Worm (Caenorhabditis elegans) whole organism, late embryonic: ENCODE results near the gene F53F1.6.

Source experiments
- C08G9.2 ChIP-seq: sonication (generic microtip); optimal IDR thresholded peaks from 2 replicates; lab custom pipeline; 2016; ENCODE audit warnings: mild to moderate bottlenecking, missing genetic modification characterization, moderate library complexity, missing compliant biosample characterization
- K02D7.2 ChIP-seq: sonication (generic microtip); optimal IDR thresholded peaks from 2 replicates; lab custom pipeline; 2017; ENCODE audit warnings: mild to moderate bottlenecking, missing genetic modification characterization, missing compliant biosample characterization
- K09A11.1 ChIP-seq: sonication (generic microtip); optimal IDR thresholded peaks from 2 replicates; lab custom pipeline; 2017; ENCODE audit warnings: antibody characterized with exemption, mild to moderate bottlenecking, missing genetic modification characterization, missing compliant biosample characterization; ENCODE audit not compliant: insufficient read depth
- T23F11.4 ChIP-seq: fragments of 200-800 bp; sonication (Bioruptor generic); optimal IDR thresholded peaks from 2 replicates; lab custom pipeline; 2018; ENCODE audit warnings: mild to moderate bottlenecking, missing genetic modification characterization, missing compliant biosample characterization
- Y22D7AL.16 ChIP-seq: sonication (generic microtip); optimal IDR thresholded peaks from 2 replicates; lab custom pipeline; 2016; ENCODE audit warnings: missing genetic modification characterization, missing compliant biosample characterization
- ama-1 ChIP-seq: fragments of 150-350 bp; optimal IDR thresholded peaks from 2 replicates; lab custom pipeline; 2014
- ceh-14 ChIP-seq: sonication (generic microtip); optimal IDR thresholded peaks from 2 replicates; lab custom pipeline; 2016; ENCODE audit warnings: missing genotype, missing genetic modification characterization, missing compliant biosample characterization
- ceh-18 ChIP-seq: sonication (generic microtip); optimal IDR thresholded peaks from 2 replicates; lab custom pipeline; 2016; ENCODE audit warnings: missing genetic modification characterization, missing compliant biosample characterization
- ceh-19 ChIP-seq: fragments of 200-800 bp; sonication (Bioruptor generic); optimal IDR thresholded peaks from 2 replicates; lab custom pipeline; 2018; ENCODE audit warnings: mild to moderate bottlenecking, missing genetic modification characterization, missing compliant biosample characterization
- ceh-2 ChIP-seq: sonication (generic microtip); optimal IDR thresholded peaks from 2 replicates; lab custom pipeline; 2016; ENCODE audit warnings: missing genotype, missing genetic modification characterization, missing compliant biosample characterization
- ceh-31 ChIP-seq: sonication (generic microtip); optimal IDR thresholded peaks from 2 replicates; lab custom pipeline; 2016; ENCODE audit warnings: missing genetic modification characterization, missing compliant biosample characterization
- ceh-34 ChIP-seq: sonication (generic microtip); optimal IDR thresholded peaks from 2 replicates; lab custom pipeline; 2016; ENCODE audit warnings: mild to moderate bottlenecking, missing genetic modification characterization, missing compliant biosample characterization
- ceh-6 ChIP-seq: fragments of 200-800 bp; sonication (Bioruptor generic); optimal IDR thresholded peaks from 2 replicates; lab custom pipeline; 2018; ENCODE audit warnings: mild to moderate bottlenecking, missing genetic modification characterization, missing compliant biosample characterization
- ceh-9 ChIP-seq: sonication (generic microtip); optimal IDR thresholded peaks from 2 replicates; lab custom pipeline; 2016; ENCODE audit warnings: mild to moderate bottlenecking, missing genetic modification characterization, inconsistent platforms, missing compliant biosample characterization
- dve-1 ChIP-seq: sonication (generic microtip); optimal IDR thresholded peaks from 2 replicates; lab custom pipeline; 2017; ENCODE audit warnings: antibody characterized with exemption, mild to moderate bottlenecking, missing genetic modification characterization, missing compliant biosample characterization
- elt-2 ChIP-seq: sonication (generic microtip); optimal IDR thresholded peaks from 2 replicates; lab custom pipeline; 2016; ENCODE audit warnings: missing genetic modification reagents, missing genetic modification characterization, missing compliant biosample characterization
- ets-4 ChIP-seq: sonication (generic microtip); optimal IDR thresholded peaks from 2 replicates; lab custom pipeline; 2016; ENCODE audit warnings: missing genetic modification characterization, missing compliant biosample characterization
- gmeb-2 ChIP-seq: sonication (generic microtip); optimal IDR thresholded peaks from 2 replicates; lab custom pipeline; 2016; ENCODE audit warnings: missing genetic modification characterization, inconsistent platforms, missing compliant biosample characterization
- hlh-15 ChIP-seq: sonication (generic microtip); optimal IDR thresholded peaks from 2 replicates; lab custom pipeline; 2016; ENCODE audit warnings: missing genetic modification characterization, missing compliant biosample characterization
- hlh-30 ChIP-seq: sonication (generic microtip); optimal IDR thresholded peaks from 2 replicates; lab custom pipeline; 2017; ENCODE audit warnings: antibody characterized with exemption, missing genetic modification characterization, missing compliant biosample characterization; ENCODE audit not compliant: insufficient read depth
- hlh-8 ChIP-seq: sonication (generic microtip); optimal IDR thresholded peaks from 2 replicates; lab custom pipeline; 2016; ENCODE audit warnings: missing genotype, missing genetic modification characterization, missing compliant biosample characterization
- lin-11 ChIP-seq: fragments of 200-800 bp; sonication (Bioruptor generic); optimal IDR thresholded peaks from 2 replicates; lab custom pipeline; 2018; ENCODE audit warnings: mild to moderate bottlenecking, missing genetic modification characterization, missing compliant biosample characterization
- nhr-11 ChIP-seq: fragments of 150-350 bp; optimal IDR thresholded peaks from 2 replicates; lab custom pipeline; 2014; ENCODE audit warnings: missing biosample characterization, missing genetic modification characterization
- nhr-232 ChIP-seq: sonication (generic microtip); optimal IDR thresholded peaks from 2 replicates; lab custom pipeline; 2016; ENCODE audit warnings: missing genetic modification characterization, missing compliant biosample characterization
- pag-3 ChIP-seq: sonication (generic microtip); optimal IDR thresholded peaks from 2 replicates; lab custom pipeline; 2016; ENCODE audit warnings: missing compliant biosample characterization, missing genetic modification characterization, borderline replicate concordance
- pat-9 ChIP-seq: fragments of 200-800 bp; sonication (Bioruptor generic); optimal IDR thresholded peaks from 2 replicates; lab custom pipeline; 2018; ENCODE audit warnings: mild to moderate bottlenecking, missing genetic modification characterization, moderate library complexity, missing compliant biosample characterization
- pax-1 ChIP-seq: fragments of 150-350 bp; optimal IDR thresholded peaks from 2 replicates; lab custom pipeline; 2014; ENCODE audit warnings: missing biosample characterization, missing genetic modification characterization
- pha-2 ChIP-seq: sonication (generic microtip); optimal IDR thresholded peaks from 2 replicates; lab custom pipeline; 2017; ENCODE audit warnings: mild to moderate bottlenecking, missing genetic modification characterization, missing compliant biosample characterization
- pqm-1 ChIP-seq: sonication (generic microtip); optimal IDR thresholded peaks from 2 replicates; lab custom pipeline; 2016; ENCODE audit warnings: missing genetic modification characterization, missing compliant biosample characterization
- pros-1 ChIP-seq: fragments of 150-350 bp; optimal IDR thresholded peaks from 2 replicates; lab custom pipeline; 2014; ENCODE audit warnings: missing biosample characterization, missing genetic modification reagents, missing genetic modification characterization
- sdc-2 ChIP-seq: sonication (generic microtip); optimal IDR thresholded peaks from 2 replicates; lab custom pipeline; 2016; ENCODE audit warnings: missing genotype, missing genetic modification characterization, missing compliant biosample characterization
- tbx-7 ChIP-seq: sonication (generic microtip); optimal IDR thresholded peaks from 2 replicates; lab custom pipeline; 2016; ENCODE audit warnings: missing genotype, missing genetic modification characterization, missing compliant biosample characterization
- unc-3 ChIP-seq, 2 experiments: fragments of 200-800 bp in 1 of 2; sonication (Bioruptor generic) in 1 of 2; sonication (generic microtip) in 1 of 2; conservative IDR thresholded peaks in 1 of 2; optimal IDR thresholded peaks in 1 of 2; 2 replicates each; pipeline versions ENCODE4 v1.3.6 to Lab custom; 2016 to 2022; ENCODE audit warnings: missing compliant biosample characterization in 2 of 2, missing genetic modification characterization in 2 of 2, missing genetic modification reagents in 1 of 2
- unc-42 ChIP-seq: sonication (generic microtip); optimal IDR thresholded peaks from 2 replicates; lab custom pipeline; 2016; ENCODE audit warnings: missing genotype, missing genetic modification characterization, missing compliant biosample characterization
- unc-55 ChIP-seq: sonication (generic microtip); optimal IDR thresholded peaks from 2 replicates; lab custom pipeline; 2017; ENCODE audit warnings: missing biosample characterization, missing genetic modification reagents, missing genetic modification characterization

The F53F1.6 gene

ce11 chrV:13417513-13417912, at the start of gene F53F1.6:
F53F1.6 (minus strand) TSS chrV:13417613.
- TF ChIP-seq gmeb-2 (tag; lab: Kevin White, UChicago) (no peak), elt-2 (no peak), K09A11.1 (tag; lab: Kevin White, UChicago) (no peak), Y22D7AL.16 (no peak), nhr-232 (tag; lab: Kevin White, UChicago) (no peak), tbx-7 (tag; lab: Kevin White, UChicago) (no peak), C08G9.2 (tag; lab: Kevin White, UChicago) (no peak), ceh-2 (tag; lab: Kevin White, UChicago) (no peak), T23F11.4 (GFP tag; lab: Kevin White, UChicago) (no peak), hlh-8 (no peak)

DNA sequence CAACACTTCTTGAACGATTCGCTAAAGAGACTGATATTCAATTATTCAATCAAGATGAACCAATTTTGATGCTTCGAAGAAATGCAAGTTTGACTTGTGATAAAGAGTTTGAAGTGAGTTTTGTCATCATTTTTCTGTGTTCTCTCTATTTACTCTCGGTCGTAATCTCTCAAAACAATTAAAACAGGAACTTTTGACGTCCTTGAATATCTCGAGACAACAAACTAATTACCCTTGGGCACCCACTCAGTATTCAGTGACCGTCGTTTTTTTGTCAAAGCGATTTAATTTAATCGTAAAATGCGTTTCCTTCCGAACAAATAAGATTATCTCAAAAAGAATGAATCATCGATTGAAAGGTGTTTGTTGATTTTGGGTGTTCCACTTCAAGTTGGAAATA, 46.7 kb upstream of the F53F1.6 start:
- TF ChIP-seq pat-9 (tag; lab: Kevin White, UChicago) (no peak), gmeb-2 (tag; lab: Kevin White, UChicago) (no peak), nhr-11 (tag; lab: Kevin White, UChicago) (no peak), ceh-18 (tag; lab: Kevin White, UChicago) (no peak), Y22D7AL.16 (no peak), pha-2 (no peak)
- TF ChIP-seq, all 69 proteins: peak for 0

DNA sequence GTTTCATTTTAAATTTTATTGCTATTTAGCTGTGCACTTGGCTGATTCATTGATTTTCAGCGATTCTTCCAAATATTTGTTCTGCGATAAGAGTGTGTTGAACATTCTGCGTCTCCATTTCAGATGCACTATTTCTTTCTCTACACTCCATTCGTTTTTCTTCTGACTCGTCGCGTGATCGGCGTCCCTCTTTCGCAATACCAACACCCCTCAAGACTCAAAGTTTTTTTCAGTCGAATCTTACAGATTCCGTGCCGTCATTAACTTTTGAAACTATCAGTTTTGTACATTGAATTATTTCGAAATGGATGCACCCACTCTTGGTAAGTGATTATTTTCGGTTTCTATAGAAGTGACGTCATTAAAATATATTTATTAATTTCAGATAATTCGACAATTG, 45.6 kb upstream of the F53F1.6 start, which contains the start of gene frm-10:
Gene frm-10 (plus strand): TSS at position 234 of the 400 bp plus-strand sequence.
- TF ChIP-seq hlh-30 = peak; percentile 87
- TF ChIP-seq sdc-2 (tag; lab: Kevin White, UChicago) = no peak
- peak; percentile 75 for TF ChIP-seq pqm-1 (tag; lab: Kevin White, UChicago)
- no peak for TF ChIP-seq ceh-19 (GFP tag; lab: Kevin White, UChicago)
- peak; percentile 63 for TF ChIP-seq elt-2
- peak; percentile 50 for TF ChIP-seq ets-4 (tag; lab: Kevin White, UChicago)
- TF ChIP-seq ceh-14 (tag; lab: Kevin White, UChicago) = no peak
- TF ChIP-seq dve-1 = peak; percentile 22
- TF ChIP-seq K02D7.2 (tag; lab: Kevin White, UChicago) = no peak
- no peak for TF ChIP-seq pag-3 (tag; lab: Kevin White, UChicago)
- TF ChIP-seq hlh-8 = no peak

DNA sequence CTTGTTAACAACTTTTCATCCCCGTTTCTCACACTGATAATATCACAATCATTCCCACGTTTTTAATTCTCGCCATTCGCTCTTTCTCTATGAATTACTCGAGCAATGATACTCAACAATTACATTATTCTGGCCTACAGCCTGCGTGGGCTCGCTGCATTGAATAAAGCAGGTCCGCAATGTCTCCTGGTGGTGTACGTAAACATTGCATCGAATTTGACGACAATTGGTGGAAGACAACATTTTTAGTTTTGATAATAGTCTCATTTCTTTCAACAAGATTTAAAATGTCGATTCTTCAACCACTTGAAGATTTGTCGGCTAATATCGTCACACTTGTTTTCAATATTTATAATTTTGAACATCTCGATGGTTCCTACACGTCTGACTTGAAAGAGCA, 41.9 kb upstream of the F53F1.6 start, which contains the start of gene bath-39:
Gene bath-39 (plus strand): TSS at position 137 of the 400 bp plus-strand sequence.
- TF ChIP-seq ama-1 (lab: Kevin White, UChicago) (no peak), unc-3 (GFP tag; conservative IDR thresholded peaks at IDR 0.05; lab: Robert Waterston, UW) (no peak), unc-3 (tag; optimal IDR thresholded peaks at IDR 0.05; lab: Kevin White, UChicago) (no peak), hlh-15 (tag; lab: Kevin White, UChicago) (no peak), pros-1 (tag; lab: Kevin White, UChicago) (no peak), unc-42 (peak; percentile 75), ceh-6 (GFP tag; lab: Kevin White, UChicago) (no peak), ceh-31 (peak; percentile 22), Y22D7AL.16 (no peak)
- TF ChIP-seq, all 69 proteins: peak for 2

ce11 chrV:13457858-13458257, 40.4 kb upstream of the F53F1.6 start, which contains the start of gene F25H9.2:
F25H9.2 (plus strand) TSS chrV:13458083.
- no peak for TF ChIP-seq ceh-34
- peak; percentile 22 for TF ChIP-seq unc-55 (GFP tag; lab: Kevin White, UChicago)

- TF ChIP-seq K02D7.2 (tag; lab: Kevin White, UChicago) (no peak), hlh-30 (no peak), pax-1 (tag; lab: Kevin White, UChicago) (no peak), ceh-9 (tag; lab: Kevin White, UChicago) (no peak), lin-11 (tag; lab: Kevin White, UChicago) (no peak)
- TF ChIP-seq, all 69 proteins: peak for 0
These were observed 38.0 kb upstream of the F53F1.6 start, which contains the start of gene lurp-3 for ce11 chrV:13455448-13455847. lurp-3 (plus strand) TSS chrV:13455748.
